Worm (Caenorhabditis elegans) whole organism, L4 larva: Measurements from ENCODE around the gene clec-22.

Experiments
- F49E8.2 ChIP-seq: sonication (generic microtip); optimal IDR thresholded peaks from 2 replicates; lab custom pipeline; 2016; ENCODE audit warnings: missing compliant biosample characterization, mild to moderate bottlenecking, missing genetic modification characterization, borderline replicate concordance
- ces-1 ChIP-seq: fragments of 150-350 bp; sonication (generic microtip); optimal IDR thresholded peaks from 4 replicates; lab custom pipeline; 2014; ENCODE audit warnings: missing biosample characterization, missing genetic modification reagents, missing genetic modification characterization
- fos-1 ChIP-seq: fragments of 150-350 bp; optimal IDR thresholded peaks from 2 replicates; lab custom pipeline; 2014; ENCODE audit warnings: missing biosample characterization, missing genetic modification characterization
- madf-5 ChIP-seq, 2 experiments: fragments of 200-800 bp; sonication (Bioruptor generic); IDR thresholded peaks; 2 replicates each; pipeline ENCODE4 v1.3.6; 2022; ENCODE audit warnings: missing compliant biosample characterization in 2 of 2, missing genetic modification characterization in 2 of 2
- unc-130 ChIP-seq: sonication (generic microtip); optimal IDR thresholded peaks from 2 replicates; lab custom pipeline; 2016; ENCODE audit warnings: missing genetic modification reagents, missing genetic modification characterization, missing compliant biosample characterization

- TF ChIP-seq fos-1: no peak
- TF ChIP-seq unc-130 (GFP tag; lab: Kevin White, UChicago): no peak
- no peak for TF ChIP-seq madf-5 (GFP tag; IDR thresholded peaks at IDR 0.05; lab: Robert Waterston, UW)
- TF ChIP-seq ces-1 (GFP tag; lab: Kevin White, UChicago): no peak
- no peak for TF ChIP-seq F49E8.2 (tag; lab: Kevin White, UChicago)
Measured at ce11 chrV:16873642-16874041, 15.4 kb downstream of the clec-22 start, which contains the start of gene srw-23.
